Fruit fly (Drosophila melanogaster) whole organism, embryonic: Measurements from ENCODE around the gene CG43702.

Experiments
- Antp ChIP-seq: fragments of 200-800 bp; sonication (Bioruptor generic); optimal IDR thresholded peaks from 3 replicates; lab custom pipeline; 2016; ENCODE audit warnings: missing biosample characterization, missing genetic modification characterization
- CG10431 ChIP-seq: fragments of 200-800 bp; sonication (Bioruptor generic); optimal IDR thresholded peaks from 3 replicates; lab custom pipeline; 2018; ENCODE audit warnings: missing biosample characterization, mild to moderate bottlenecking, missing genetic modification characterization
- CG10462 ChIP-seq: fragments of 200-800 bp; sonication (Bioruptor generic); optimal IDR thresholded peaks from 2 replicates; lab custom pipeline; 2016; ENCODE audit warnings: missing biosample characterization, missing genetic modification characterization
- CG12219 ChIP-seq: fragments of 200-800 bp; sonication (Bioruptor generic); optimal IDR thresholded peaks from 3 replicates; lab custom pipeline; 2018; ENCODE audit warnings: missing biosample characterization, mild to moderate bottlenecking, missing genetic modification characterization
- CG13296 ChIP-seq: fragments of 200-800 bp; sonication (Bioruptor generic); optimal IDR thresholded peaks from 3 replicates; lab custom pipeline; 2018; ENCODE audit warnings: missing biosample characterization, mild to moderate bottlenecking, missing genetic modification characterization
- CG1602 ChIP-seq: fragments of 200-800 bp; sonication (Bioruptor generic); optimal IDR thresholded peaks from 3 replicates; lab custom pipeline; 2016; ENCODE audit warnings: missing biosample characterization, missing genetic modification characterization
- CG16815 ChIP-seq: fragments of 200-800 bp; sonication (Bioruptor generic); optimal IDR thresholded peaks from 3 replicates; lab custom pipeline; 2017; ENCODE audit warnings: missing biosample characterization, mild to moderate bottlenecking, missing genetic modification characterization
- CG17829 ChIP-seq: fragments of 200-800 bp; optimal IDR thresholded peaks from 2 replicates; lab custom pipeline; 2019; ENCODE audit warnings: missing biosample characterization, mild to moderate bottlenecking, missing genetic modification characterization, moderate library complexity
- CG2116 ChIP-seq: fragments of 200-800 bp; sonication (Bioruptor generic); optimal IDR thresholded peaks from 3 replicates; lab custom pipeline; 2018; ENCODE audit warnings: missing biosample characterization, mild to moderate bottlenecking, missing genetic modification characterization
- CG31441 ChIP-seq: fragments of 200-800 bp; sonication (Bioruptor generic); IDR thresholded peaks from 2 replicates; pipeline ENCODE4 v1.3.6; 2022; ENCODE audit warnings: missing biosample characterization, missing genetic modification characterization
- CG3163 ChIP-seq: fragments of 200-800 bp; sonication (Bioruptor generic); optimal IDR thresholded peaks from 3 replicates; lab custom pipeline; 2016; ENCODE audit warnings: missing biosample characterization, missing genetic modification characterization
- CG3407 ChIP-seq: fragments of 200-800 bp; sonication (Bioruptor generic); optimal IDR thresholded peaks from 2 replicates; lab custom pipeline; 2018; ENCODE audit warnings: missing biosample characterization, mild to moderate bottlenecking, missing genetic modification characterization
- CG4328 ChIP-seq: fragments of 200-800 bp; sonication (Bioruptor generic); optimal IDR thresholded peaks from 3 replicates; lab custom pipeline; 2017; ENCODE audit warnings: missing biosample characterization, missing genetic modification reagents, missing genetic modification characterization
- CG6654 ChIP-seq: fragments of 200-800 bp; sonication (Bioruptor generic); optimal IDR thresholded peaks from 2 replicates; lab custom pipeline; 2017; ENCODE audit warnings: missing biosample characterization, mild to moderate bottlenecking, missing genetic modification characterization
- CG8388 ChIP-seq: fragments of 200-800 bp; sonication (Bioruptor generic); optimal IDR thresholded peaks from 2 replicates; lab custom pipeline; 2019; ENCODE audit warnings: missing biosample characterization, mild to moderate bottlenecking, missing genetic modification characterization, moderate library complexity
- CG9932 ChIP-seq: fragments of 200-800 bp; sonication (Bioruptor generic); IDR thresholded peaks from 2 replicates; pipeline ENCODE4 v1.3.6; 2022; ENCODE audit warnings: missing biosample characterization, missing genetic modification characterization
- D19B ChIP-seq: fragments of 200-800 bp; sonication (Bioruptor generic); optimal IDR thresholded peaks from 2 replicates; lab custom pipeline; 2017; ENCODE audit warnings: missing biosample characterization, mild to moderate bottlenecking, missing genetic modification characterization
- Dek ChIP-seq: fragments of 200-800 bp; sonication (Bioruptor generic); optimal IDR thresholded peaks from 3 replicates; lab custom pipeline; 2019; ENCODE audit warnings: missing biosample characterization, mild to moderate bottlenecking, missing genetic modification characterization, moderate library complexity
- Drgx ChIP-seq: fragments of 200-800 bp; sonication (Bioruptor generic); IDR thresholded peaks from 2 replicates; pipeline ENCODE4 v1.3.6; 2022; ENCODE audit warnings: missing biosample characterization, missing genetic modification characterization
- Eip74EF ChIP-seq, 2 experiments: fragments of 200-800 bp in 1 of 2; fragments of >200 bp in 1 of 2; sonication (Bioruptor generic) in 1 of 2; optimal IDR thresholded peaks; 2 replicates each; lab custom pipeline; 2017 to 2019; ENCODE audit warnings: missing biosample characterization in 2 of 2, missing genetic modification characterization in 2 of 2, mild to moderate bottlenecking in 1 of 2, moderate library complexity in 1 of 2
- Hr39 ChIP-seq: fragments of >200 bp; optimal IDR thresholded peaks from 2 replicates; lab custom pipeline; 2017
- Jarid2 ChIP-seq: fragments of 200-800 bp; sonication (Bioruptor generic); optimal IDR thresholded peaks from 3 replicates; lab custom pipeline; 2017; ENCODE audit warnings: mild to moderate bottlenecking, missing biosample characterization, missing genetic modification reagents, missing genetic modification characterization
- MTF-1 ChIP-seq: fragments of 200-800 bp; sonication (Bioruptor generic); optimal IDR thresholded peaks from 2 replicates; lab custom pipeline; 2018; ENCODE audit warnings: missing biosample characterization, mild to moderate bottlenecking, missing genetic modification characterization, borderline replicate concordance
- Med ChIP-seq: fragments of 200-800 bp; sonication (Bioruptor generic); peaks from one replicate; lab custom pipeline; 2016; ENCODE audit warnings: missing biosample characterization, missing genetic modification characterization, mild to moderate bottlenecking, inconsistent platforms, moderate library complexity
- NC2β ChIP-seq: fragments of 200-800 bp; sonication (Bioruptor generic); optimal IDR thresholded peaks from 2 replicates; lab custom pipeline; 2016; ENCODE audit warnings: missing biosample characterization, missing genetic modification characterization
- aop ChIP-seq: fragments of 200-800 bp; sonication (Bioruptor generic); IDR thresholded peaks from 2 replicates; pipeline ENCODE4 v1.3.6; 2022; ENCODE audit warnings: missing biosample characterization, missing genetic modification characterization
- ase ChIP-seq: fragments of 200-800 bp; sonication (Bioruptor generic); IDR thresholded peaks from 3 replicates; pipeline ENCODE4 v1.3.6; 2022; ENCODE audit warnings: missing biosample characterization, missing genetic modification characterization
- chinmo ChIP-seq: fragments of 200-800 bp; sonication (Bioruptor generic); IDR thresholded peaks from 4 replicates; pipeline ENCODE4 v1.3.6; 2022; ENCODE audit warnings: missing biosample characterization, missing genetic modification characterization; ENCODE audit not compliant: partially characterized antibody
- chn ChIP-seq: fragments of 200-800 bp; sonication (Bioruptor generic); optimal IDR thresholded peaks from 2 replicates; lab custom pipeline; 2016; ENCODE audit warnings: missing biosample characterization, missing genetic modification characterization
- dmrt99B ChIP-seq: fragments of 200-800 bp; sonication (Bioruptor generic); optimal IDR thresholded peaks from 2 replicates; lab custom pipeline; 2018; ENCODE audit warnings: missing biosample characterization, mild to moderate bottlenecking, missing genetic modification characterization, moderate library complexity
- esg ChIP-seq: fragments of 200-800 bp; sonication (Bioruptor generic); conservative IDR thresholded peaks from 2 replicates; pipeline ENCODE4 v1.3.6; 2022; ENCODE audit warnings: missing biosample characterization, missing genetic modification characterization
- ewg ChIP-seq: fragments of 200-800 bp; sonication (Bioruptor generic); optimal IDR thresholded peaks from 3 replicates; lab custom pipeline; 2017; ENCODE audit warnings: mild to moderate bottlenecking, missing biosample characterization, missing genetic modification reagents, missing genetic modification characterization
- fd96Cb ChIP-seq: fragments of 200-800 bp; sonication (Bioruptor generic); optimal IDR thresholded peaks from 2 replicates; lab custom pipeline; 2018; ENCODE audit warnings: missing biosample characterization, mild to moderate bottlenecking, missing genetic modification characterization, moderate library complexity
- gcm ChIP-seq: fragments of 200-800 bp; sonication (Bioruptor generic); optimal IDR thresholded peaks from 2 replicates; lab custom pipeline; 2019; ENCODE audit warnings: missing biosample characterization, mild to moderate bottlenecking, missing genetic modification characterization, moderate library complexity
- gcm2 ChIP-seq: fragments of 200-800 bp; sonication (Bioruptor generic); optimal IDR thresholded peaks from 2 replicates; lab custom pipeline; 2016; ENCODE audit warnings: missing biosample characterization, missing genetic modification characterization
- grn ChIP-seq: fragments of 200-800 bp; sonication (Bioruptor generic); optimal IDR thresholded peaks from 3 replicates; lab custom pipeline; 2017; ENCODE audit warnings: missing biosample characterization, missing genetic modification characterization
- her ChIP-seq: fragments of 200-800 bp; sonication (Bioruptor generic); optimal IDR thresholded peaks from 2 replicates; lab custom pipeline; 2016; ENCODE audit warnings: missing biosample characterization, missing genetic modification characterization
- jing ChIP-seq: fragments of 200-800 bp; sonication (Bioruptor generic); optimal IDR thresholded peaks from 2 replicates; lab custom pipeline; 2018; ENCODE audit warnings: missing biosample characterization, mild to moderate bottlenecking, missing genetic modification characterization
- knrl ChIP-seq: fragments of 200-800 bp; sonication (Bioruptor generic); IDR thresholded peaks from 3 replicates; pipeline ENCODE4 v1.3.6; 2022; ENCODE audit warnings: missing biosample characterization, missing genetic modification characterization; ENCODE audit not compliant: partially characterized antibody
- lmd ChIP-seq: fragments of 200-800 bp; sonication (Bioruptor generic); IDR thresholded peaks from 2 replicates; pipeline ENCODE4 v1.3.6; 2022; ENCODE audit warnings: missing biosample characterization, missing genetic modification characterization
- mam ChIP-seq: fragments of 200-800 bp; sonication (Bioruptor generic); optimal IDR thresholded peaks from 3 replicates; lab custom pipeline; 2016; ENCODE audit warnings: missing biosample characterization, missing genetic modification characterization
- oc ChIP-seq: fragments of 200-800 bp; sonication (Bioruptor generic); optimal IDR thresholded peaks from 2 replicates; lab custom pipeline; 2018; ENCODE audit warnings: missing biosample characterization, mild to moderate bottlenecking, missing genetic modification characterization, moderate library complexity
- sd ChIP-seq: fragments of 200-800 bp; sonication (Bioruptor generic); optimal IDR thresholded peaks from 3 replicates; lab custom pipeline; 2018; ENCODE audit warnings: missing biosample characterization, mild to moderate bottlenecking, missing genetic modification characterization, moderate library complexity
- shn ChIP-seq: fragments of 200-800 bp; sonication (Bioruptor generic); optimal IDR thresholded peaks from 3 replicates; lab custom pipeline; 2016; ENCODE audit warnings: missing biosample characterization, missing genetic modification characterization
- sqz ChIP-seq: fragments of 200-800 bp; sonication (Bioruptor generic); optimal IDR thresholded peaks from 3 replicates; lab custom pipeline; 2018; ENCODE audit warnings: missing biosample characterization, mild to moderate bottlenecking, missing genetic modification characterization
- usp ChIP-seq: fragments of >200 bp; optimal IDR thresholded peaks from 2 replicates; lab custom pipeline; 2017; ENCODE audit warnings: missing biosample characterization, missing genetic modification characterization
- wor ChIP-seq: fragments of 200-800 bp; sonication (Bioruptor generic); IDR thresholded peaks from 2 replicates; pipeline ENCODE4 v1.3.6; 2022; ENCODE audit warnings: missing biosample characterization, missing genetic modification characterization
- yki ChIP-seq: fragments of >200 bp; optimal IDR thresholded peaks from 3 replicates; lab custom pipeline; 2018
- zen ChIP-seq: fragments of 200-800 bp; sonication (Bioruptor generic); optimal IDR thresholded peaks from 3 replicates; lab custom pipeline; 2018; ENCODE audit warnings: missing biosample characterization, mild to moderate bottlenecking, missing genetic modification characterization, moderate library complexity
- zfh1 ChIP-seq: fragments of 200-800 bp; sonication (Bioruptor generic); IDR thresholded peaks from 3 replicates; pipeline ENCODE4 v1.3.6; 2022; ENCODE audit warnings: missing biosample characterization, missing genetic modification characterization

Gene CG43702

dm6 chr3L:21253761-21254523, 44.5 kb upstream of the CG43702 start (continued):
- peak; percentile 57; the same call in 1 of the 3 replicates for TF ChIP-seq zfh1 (GFP tag; lab: Robert Waterston, UW)
- TF ChIP-seq Med (GFP tag; lab: Kevin White, UChicago), result peak; percentile 12
- TF ChIP-seq Dek (tag; lab: Kevin White, UChicago), result no peak
- TF ChIP-seq NC2β (GFP tag; lab: Kevin White, UChicago), result no peak
- TF ChIP-seq CG10431 (GFP tag; lab: Kevin White, UChicago), result no peak
- TF ChIP-seq CG16815 (GFP tag; lab: Kevin White, UChicago), result no peak
- no peak for TF ChIP-seq sd (tag; lab: Kevin White, UChicago)
- TF ChIP-seq CG2116 (GFP tag; lab: Kevin White, UChicago), result no peak
- TF ChIP-seq Drgx (GFP tag; lab: Robert Waterston, UW), result peak; percentile 83
- TF ChIP-seq sqz (GFP tag; lab: Kevin White, UChicago), result no peak
- TF ChIP-seq grn (GFP tag; lab: Kevin White, UChicago), result peak; percentile 1
- no peak for TF ChIP-seq CG3407 (GFP tag; lab: Kevin White, UChicago)
- TF ChIP-seq MTF-1 (GFP tag; lab: Kevin White, UChicago), result no peak
- TF ChIP-seq CG31441 (GFP tag; lab: Robert Waterston, UW), result peak; percentile 65
- no peak for TF ChIP-seq Antp (GFP tag; lab: Kevin White, UChicago)
- peak; percentile 19 for TF ChIP-seq CG1602 (GFP tag; lab: Kevin White, UChicago)
- no peak for TF ChIP-seq her (GFP tag; lab: Kevin White, UChicago)
- TF ChIP-seq CG17829 (tag; lab: Kevin White, UChicago), result peak; percentile 65
- TF ChIP-seq zen (tag; lab: Kevin White, UChicago), result peak; percentile 28
- peak; percentile 42 for TF ChIP-seq CG8388
- no peak for TF ChIP-seq oc (tag; lab: Kevin White, UChicago)
- TF ChIP-seq chn (GFP tag; lab: Kevin White, UChicago), result no peak
- no peak for TF ChIP-seq ase (GFP tag; lab: Robert Waterston, UW)
- TF ChIP-seq lmd, result peak; percentile 13; the same call in 1 of the 2 replicates
- no peak for TF ChIP-seq yki (lab: Kevin White, UChicago)
- no peak for TF ChIP-seq CG3163 (GFP tag; lab: Kevin White, UChicago)
- no peak for TF ChIP-seq CG4328 (GFP tag; lab: Kevin White, UChicago)
- TF ChIP-seq wor (GFP tag; lab: Robert Waterston, UW), result no peak
- no peak; the same call in 1 of the 2 replicates for TF ChIP-seq esg (GFP tag; lab: Robert Waterston, UW)
- TF ChIP-seq Hr39 (lab: Kevin White, UChicago), result no peak
- peak; percentile 43 for TF ChIP-seq jing (GFP tag; lab: Kevin White, UChicago)
- TF ChIP-seq Eip74EF (GFP tag; optimal IDR thresholded peaks at IDR 0.05; lab: Kevin White, UChicago), result no peak
- peak; percentile 56 for TF ChIP-seq dmrt99B (tag; lab: Kevin White, UChicago)
- no peak for TF ChIP-seq CG6654
- no peak for TF ChIP-seq ewg (GFP tag; lab: Kevin White, UChicago)
- TF ChIP-seq CG10462, result peak; percentile 11
- no peak for TF ChIP-seq Jarid2 (GFP tag; lab: Kevin White, UChicago)
- TF ChIP-seq usp (GFP tag; lab: Kevin White, UChicago), result no peak
- no peak for TF ChIP-seq D19B (GFP tag; lab: Kevin White, UChicago)
- no peak for TF ChIP-seq CG13296 (GFP tag; lab: Kevin White, UChicago)
- TF ChIP-seq CG9932, result no peak
- no peak for TF ChIP-seq aop (GFP tag; lab: Robert Waterston, UW)
- TF ChIP-seq chinmo (GFP tag; lab: Robert Waterston, UW), result 0 out of 4 replicates have a peak, but pooled peaks have one; percentile 44
- TF ChIP-seq CG12219 (GFP tag; lab: Kevin White, UChicago), result peak; percentile 19
- no peak for TF ChIP-seq gcm2 (GFP tag; lab: Kevin White, UChicago)
- peak; percentile 62 for TF ChIP-seq fd96Cb
- no peak for TF ChIP-seq knrl
- TF ChIP-seq shn, result no peak
- TF ChIP-seq gcm, result peak; percentile 33
- TF ChIP-seq mam (GFP tag; lab: Kevin White, UChicago), result peak; percentile 8
